Fruit fly (Drosophila melanogaster) whole organism, embryonic: ENCODE data around the gene CG13457.
A peak's percentile ranks its signal among the peaks of the same experiment; 100 is the strongest.

ENCODE experiments used
- ATbp ChIP-seq: fragments of 200-800 bp; sonication (Bioruptor generic); optimal IDR thresholded peaks from 2 replicates; lab custom pipeline; 2017; ENCODE audit warnings: missing biosample characterization, mild to moderate bottlenecking, missing genetic modification characterization, missing genetic modification reagents
- Ada2b ChIP-seq: fragments of 200-800 bp; sonication (Bioruptor generic); IDR thresholded peaks from 2 replicates; pipeline ENCODE4 v1.3.6; 2022; ENCODE audit warnings: missing biosample characterization, missing genetic modification characterization
- Atf6 ChIP-seq: fragments of 200-800 bp; sonication (Bioruptor generic); IDR thresholded peaks from 2 replicates; pipeline ENCODE4 v1.3.6; 2022; ENCODE audit warnings: missing biosample characterization, missing genetic modification characterization
- CG10979 ChIP-seq: fragments of 200-800 bp; sonication (Bioruptor generic); optimal IDR thresholded peaks from 2 replicates; lab custom pipeline; 2018; ENCODE audit warnings: missing biosample characterization, mild to moderate bottlenecking, missing genetic modification characterization, moderate library complexity
- CG12155 ChIP-seq: fragments of 200-800 bp; sonication (Bioruptor generic); optimal IDR thresholded peaks from 3 replicates; lab custom pipeline; 2016; ENCODE audit warnings: missing biosample characterization, missing genetic modification characterization
- CG12236 ChIP-seq: fragments of 200-800 bp; sonication (Bioruptor generic); optimal IDR thresholded peaks from 2 replicates; lab custom pipeline; 2016; ENCODE audit warnings: missing biosample characterization, missing genetic modification characterization
- CG12769 ChIP-seq: fragments of 200-800 bp; sonication (Bioruptor generic); optimal IDR thresholded peaks from 2 replicates; lab custom pipeline; 2019; ENCODE audit warnings: missing biosample characterization, mild to moderate bottlenecking, missing genetic modification characterization, moderate library complexity
- CG13287 ChIP-seq: fragments of 200-800 bp; sonication (Bioruptor generic); IDR thresholded peaks from 2 replicates; pipeline ENCODE4 v1.3.6; 2022; ENCODE audit warnings: missing biosample characterization, missing genetic modification characterization; ENCODE audit not compliant: partially characterized antibody
- CG2199 ChIP-seq: fragments of 200-800 bp; sonication (Bioruptor generic); IDR thresholded peaks from 3 replicates; pipeline ENCODE4 v1.3.6; 2022; ENCODE audit warnings: missing biosample characterization, missing genetic modification characterization
- CG2678 ChIP-seq: fragments of 200-800 bp; sonication (Bioruptor generic); optimal IDR thresholded peaks from 3 replicates; lab custom pipeline; 2019; ENCODE audit warnings: missing biosample characterization, mild to moderate bottlenecking, missing genetic modification characterization, moderate library complexity
- CG3163 ChIP-seq: fragments of 200-800 bp; sonication (Bioruptor generic); optimal IDR thresholded peaks from 3 replicates; lab custom pipeline; 2016; ENCODE audit warnings: missing biosample characterization, missing genetic modification characterization
- CG32532 ChIP-seq: fragments of 200-800 bp; sonication (Bioruptor generic); IDR thresholded peaks from 2 replicates; pipeline ENCODE4 v1.3.6; 2022; ENCODE audit warnings: missing biosample characterization, missing genetic modification characterization
- CG3281 ChIP-seq: fragments of 200-800 bp; sonication (Bioruptor generic); optimal IDR thresholded peaks from 3 replicates; lab custom pipeline; 2017; ENCODE audit warnings: missing biosample characterization, mild to moderate bottlenecking, missing genetic modification characterization
- CG33557 ChIP-seq: fragments of 200-800 bp; sonication (Bioruptor generic); optimal IDR thresholded peaks from 2 replicates; lab custom pipeline; 2019; ENCODE audit warnings: missing biosample characterization, mild to moderate bottlenecking, missing genetic modification characterization, moderate library complexity
- CG4707 ChIP-seq: fragments of 200-800 bp; sonication (Bioruptor generic); optimal IDR thresholded peaks from 2 replicates; lab custom pipeline; 2018; ENCODE audit warnings: missing biosample characterization, mild to moderate bottlenecking, missing genetic modification characterization, moderate library complexity
- CG6175 ChIP-seq: fragments of 200-800 bp; sonication (Bioruptor generic); IDR thresholded peaks from 3 replicates; pipeline ENCODE4 v1.3.6; 2022; ENCODE audit warnings: missing biosample characterization, missing genetic modification characterization
- CG7839 ChIP-seq: fragments of 200-800 bp; sonication (Bioruptor generic); optimal IDR thresholded peaks from 3 replicates; lab custom pipeline; 2018; ENCODE audit warnings: missing biosample characterization, mild to moderate bottlenecking, missing genetic modification characterization, moderate library complexity
- CG8290 ChIP-seq, 3 experiments: fragments of 200-800 bp; sonication (Bioruptor generic); optimal IDR thresholded peaks; 2 replicates each; lab custom pipeline; 2016 to 2019; ENCODE audit warnings: missing biosample characterization in 3 of 3, missing genetic modification characterization in 3 of 3, mild to moderate bottlenecking in 2 of 3, moderate library complexity in 1 of 3
- Dbx ChIP-seq: fragments of 200-800 bp; sonication (Bioruptor generic); IDR thresholded peaks from 3 replicates; pipeline ENCODE4 v1.3.6; 2022; ENCODE audit warnings: missing biosample characterization, missing genetic modification characterization
- Dfd ChIP-seq, 2 experiments: fragments of >200 bp; optimal IDR thresholded peaks; 2 replicates each; lab custom pipeline; 2017; ENCODE audit warnings: missing biosample characterization in 2 of 2, missing genetic modification characterization in 2 of 2
- Jarid2 ChIP-seq: fragments of 200-800 bp; sonication (Bioruptor generic); optimal IDR thresholded peaks from 3 replicates; lab custom pipeline; 2017; ENCODE audit warnings: mild to moderate bottlenecking, missing biosample characterization, missing genetic modification reagents, missing genetic modification characterization
- Myb ChIP-seq: fragments of 200-800 bp; sonication (Bioruptor generic); optimal IDR thresholded peaks from 2 replicates; lab custom pipeline; 2016; ENCODE audit warnings: missing biosample characterization, missing genetic modification characterization
- NFAT ChIP-seq: fragments of 200-800 bp; sonication (Bioruptor generic); IDR thresholded peaks from 2 replicates; pipeline ENCODE4 v1.3.6; 2022; ENCODE audit warnings: missing biosample characterization, missing genetic modification characterization
- Oaz ChIP-seq: fragments of 200-800 bp; sonication (Bioruptor generic); IDR thresholded peaks from 2 replicates; pipeline ENCODE4 v1.3.6; 2022; ENCODE audit warnings: missing biosample characterization, missing genetic modification characterization
- Opbp ChIP-seq: fragments of 200-800 bp; sonication (Bioruptor generic); IDR thresholded peaks from 3 replicates; pipeline ENCODE4 v1.3.6; 2022; ENCODE audit warnings: missing biosample characterization, missing genetic modification characterization; ENCODE audit not compliant: partially characterized antibody
- Pdp1 ChIP-seq, 2 experiments: fragments of 200-800 bp; sonication (Bioruptor generic); optimal IDR thresholded peaks; 3 replicates each; lab custom pipeline; 2016; ENCODE audit warnings: missing biosample characterization in 2 of 2, missing genetic modification characterization in 2 of 2, mild to moderate bottlenecking in 1 of 2, moderate library complexity in 1 of 2
- Scr ChIP-seq: fragments of 200-800 bp; sonication (Bioruptor generic); IDR thresholded peaks from 2 replicates; pipeline ENCODE4 v1.3.6; 2022; ENCODE audit warnings: missing biosample characterization, missing genetic modification characterization; ENCODE audit not compliant: partially characterized antibody
- Taf1 ChIP-seq: fragments of 200-800 bp; sonication (Bioruptor generic); IDR thresholded peaks from 2 replicates; pipeline ENCODE4 v1.3.6; 2022; ENCODE audit warnings: missing biosample characterization, missing genetic modification characterization
- Trl ChIP-seq, 3 experiments: fragments of >200 bp in 2 of 3; fragments of 200-800 bp in 1 of 3; sonication (Bioruptor generic) in 1 of 3; optimal IDR thresholded peaks; 2 replicates in 1 of 3; 3 replicates in 2 of 3; lab custom pipeline; 2016 to 2017; ENCODE audit warnings: missing biosample characterization in 1 of 3, missing genetic modification characterization in 1 of 3
- ato ChIP-seq: fragments of 200-800 bp; sonication (Bioruptor generic); IDR thresholded peaks from 2 replicates; pipeline ENCODE4 v1.3.6; 2022; ENCODE audit warnings: missing biosample characterization, missing genetic modification characterization; ENCODE audit not compliant: partially characterized antibody
- cg ChIP-seq: fragments of 200-800 bp; sonication (Bioruptor generic); optimal IDR thresholded peaks from 3 replicates; lab custom pipeline; 2019; ENCODE audit warnings: missing biosample characterization, mild to moderate bottlenecking, missing genetic modification characterization, moderate library complexity
- chinmo ChIP-seq: fragments of 200-800 bp; sonication (Bioruptor generic); IDR thresholded peaks from 4 replicates; pipeline ENCODE4 v1.3.6; 2022; ENCODE audit warnings: missing biosample characterization, missing genetic modification characterization; ENCODE audit not compliant: partially characterized antibody
- chm ChIP-seq: fragments of 200-800 bp; sonication (Bioruptor generic); IDR thresholded peaks from 2 replicates; pipeline ENCODE4 v1.3.6; 2022; ENCODE audit warnings: missing biosample characterization, missing genetic modification characterization
- croc ChIP-seq: fragments of 200-800 bp; sonication (Bioruptor generic); conservative IDR thresholded peaks from 3 replicates; pipeline ENCODE4 v1.3.6; 2022; ENCODE audit warnings: missing biosample characterization, missing genetic modification characterization
- dimm ChIP-seq: fragments of 200-800 bp; sonication (Bioruptor generic); IDR thresholded peaks from 2 replicates; pipeline ENCODE4 v1.3.6; 2022; ENCODE audit warnings: missing biosample characterization, missing genetic modification characterization
- ems ChIP-seq: fragments of 200-800 bp; sonication (Bioruptor generic); optimal IDR thresholded peaks from 3 replicates; lab custom pipeline; 2016; ENCODE audit warnings: missing biosample characterization, missing genetic modification characterization
- hbn ChIP-seq: fragments of 200-800 bp; sonication (Bioruptor generic); IDR thresholded peaks from 2 replicates; pipeline ENCODE4 v1.3.6; 2022; ENCODE audit warnings: missing biosample characterization, missing genetic modification characterization; ENCODE audit not compliant: partially characterized antibody
- nau ChIP-seq: fragments of 200-800 bp; sonication (Bioruptor generic); optimal IDR thresholded peaks from 3 replicates; lab custom pipeline; 2017; ENCODE audit warnings: missing biosample characterization, mild to moderate bottlenecking, missing genetic modification characterization, missing genetic modification reagents
- pho ChIP-seq: fragments of 200-800 bp; sonication (Bioruptor generic); optimal IDR thresholded peaks from 2 replicates; lab custom pipeline; 2016; ENCODE audit warnings: missing biosample characterization, missing genetic modification characterization
- slbo ChIP-seq: fragments of 200-800 bp; sonication (Bioruptor generic); IDR thresholded peaks from 2 replicates; pipeline ENCODE4 v1.3.6; 2022; ENCODE audit warnings: missing biosample characterization, missing genetic modification characterization
- stwl ChIP-seq: fragments of 200-800 bp; sonication (Bioruptor generic); optimal IDR thresholded peaks from 3 replicates; lab custom pipeline; 2018; ENCODE audit warnings: missing biosample characterization, mild to moderate bottlenecking, missing genetic modification characterization, moderate library complexity
- tna ChIP-seq: fragments of 200-800 bp; sonication (Bioruptor generic); IDR thresholded peaks from 2 replicates; pipeline ENCODE4 v1.3.6; 2022; ENCODE audit warnings: missing biosample characterization, missing genetic modification characterization; ENCODE audit not compliant: partially characterized antibody
- twi ChIP-seq: fragments of 200-800 bp; optimal IDR thresholded peaks from 2 replicates; lab custom pipeline; 2019; ENCODE audit warnings: missing biosample characterization, mild to moderate bottlenecking, missing genetic modification characterization, moderate library complexity
- vvl ChIP-seq: fragments of 200-800 bp; sonication (Bioruptor generic); IDR thresholded peaks from 2 replicates; pipeline ENCODE4 v1.3.6; 2022; ENCODE audit warnings: missing biosample characterization, missing genetic modification characterization

The CG13457 gene

dm6 chr3L:15079278-15079677 is 51.9 kb downstream of the CG13457 start (continued):
- TF ChIP-seq vvl (GFP tag; lab: Robert Waterston, UW) (peak; percentile 79), CG2199 (GFP tag; lab: Robert Waterston, UW) (peak; percentile 91), ato (GFP tag; lab: Robert Waterston, UW) (peak; percentile 67), croc (no peak), chm (GFP tag; lab: Robert Waterston, UW) (peak; percentile 50; the same call in 1 of the 2 replicates), slbo (GFP tag; lab: Robert Waterston, UW) (peak; percentile 30; the same call in 1 of the 2 replicates), Taf1 (GFP tag; lab: Robert Waterston, UW) (no peak), ATbp (GFP tag; lab: Kevin White, UChicago) (no peak), Myb (GFP tag; lab: Kevin White, UChicago) (peak; percentile 86), stwl (tag; lab: Kevin White, UChicago) (peak; percentile 33), CG3163 (GFP tag; lab: Kevin White, UChicago) (peak; percentile 87), Jarid2 (GFP tag; lab: Kevin White, UChicago) (peak; percentile 93), CG33557 (GFP tag; lab: Kevin White, UChicago) (peak; percentile 20), Pdp1 (GFP tag; optimal IDR thresholded peaks at IDR 0.05; lab: Kevin White, UChicago) (peak in 1 of 2 experiments; percentile 44), nau (GFP tag; lab: Kevin White, UChicago) (no peak), hbn (0 out of 2 replicates have a peak, but pooled peaks have one; percentile 19), Ada2b (GFP tag; lab: Robert Waterston, UW) (0 out of 2 replicates have a peak, but pooled peaks have one; percentile 14), dimm (GFP tag; lab: Robert Waterston, UW) (no peak), Scr (peak; percentile 15; the same call in 1 of the 2 replicates), tna (peak; percentile 19; the same call in 1 of the 2 replicates), cg (GFP tag; lab: Kevin White, UChicago) (no peak), CG32532 (peak; percentile 50; the same call in 1 of the 2 replicates), CG12236 (GFP tag; lab: Kevin White, UChicago) (no peak), CG10979 (tag; lab: Kevin White, UChicago) (no peak), CG13287 (peak; percentile 43; the same call in 1 of the 2 replicates), CG12769 (tag; lab: Kevin White, UChicago) (no peak), Opbp (GFP tag; lab: Robert Waterston, UW) (0 out of 3 replicates have a peak, but pooled peaks have one; percentile 39), ems (no peak), CG8290 (GFP tag; optimal IDR thresholded peaks at IDR 0.05; lab: Kevin White, UChicago) (peak; percentile 14), CG8290 (tag; optimal IDR thresholded peaks at IDR 0.05; lab: Kevin White, UChicago) (no peak), pho (no peak), NFAT (GFP tag; lab: Robert Waterston, UW) (peak; percentile 37; the same call in 1 of the 2 replicates), Dfd (GFP tag; optimal IDR thresholded peaks at IDR 0.05; lab: Kevin White, UChicago) (peak in 1 of 2 experiments; percentile 53), Oaz (GFP tag; lab: Robert Waterston, UW) (no peak), Trl (optimal IDR thresholded peaks at IDR 0.05; lab: Kevin White, UChicago) (peak; percentile 91 to 93), Trl (GFP tag; optimal IDR thresholded peaks at IDR 0.05; lab: Kevin White, UChicago) (peak; percentile 61), CG6175 (GFP tag; lab: Robert Waterston, UW) (peak; percentile 23; the same call in 1 of the 3 replicates), CG12155 (GFP tag; lab: Kevin White, UChicago) (no peak), CG4707 (GFP tag; lab: Kevin White, UChicago) (no peak), CG2678 (tag; lab: Kevin White, UChicago) (no peak), Atf6 (GFP tag; lab: Robert Waterston, UW) (no peak), CG7839 (tag; lab: Kevin White, UChicago) (no peak), twi (tag; lab: Kevin White, UChicago) (no peak), CG3281 (GFP tag; lab: Kevin White, UChicago) (peak; percentile 39), Dbx (GFP tag; lab: Robert Waterston, UW) (peak; percentile 42; the same call in 1 of the 3 replicates), chinmo (GFP tag; lab: Robert Waterston, UW) (peak; percentile 86; the same call in 1 of the 4 replicates)
